Worm (Caenorhabditis elegans): ENCODE data around the gene sel-11.

The sel-11 gene

DNA sequence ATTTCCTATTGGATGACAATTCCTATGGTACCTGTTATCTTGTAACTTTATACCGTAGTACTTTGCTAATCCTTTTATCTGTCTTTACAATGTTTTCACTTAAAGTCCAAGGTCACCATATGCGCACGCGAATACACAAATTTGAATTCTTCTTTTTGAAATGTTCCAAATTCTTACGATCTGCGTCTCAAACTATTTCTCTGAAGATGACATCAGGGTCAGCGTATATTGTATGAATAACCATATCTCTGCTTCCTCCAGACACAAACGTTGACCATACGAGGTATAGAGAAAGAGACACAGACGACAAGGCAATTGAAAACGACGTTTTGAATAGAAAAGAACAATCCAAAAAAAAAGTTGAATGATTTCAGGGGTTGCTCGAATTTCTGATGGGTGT is 6.8 kb downstream of the sel-11 start (continued):
- TF ChIP-seq dve-1 (tag; optimal IDR thresholded peaks at IDR 0.05; ENCODE audit: insufficient read depth) (peak; percentile 57), dmd-8 (GFP tag; IDR thresholded peaks at IDR 0.05) (no peak), Y48G9A.11 (GFP tag; IDR thresholded peaks at IDR 0.05) (no peak), hmg-1.1 (GFP tag; IDR thresholded peaks at IDR 0.05) (no peak), gei-8 (GFP tag; optimal IDR thresholded peaks at IDR 0.05) (no peak), lsy-2 (tag; optimal IDR thresholded peaks at IDR 0.05) (peak in 1 of 2 experiments; percentile 17), php-3 (GFP tag; IDR thresholded peaks at IDR 0.05) (no peak), aly-2 (tag; optimal IDR thresholded peaks at IDR 0.05) (no peak)

DNA sequence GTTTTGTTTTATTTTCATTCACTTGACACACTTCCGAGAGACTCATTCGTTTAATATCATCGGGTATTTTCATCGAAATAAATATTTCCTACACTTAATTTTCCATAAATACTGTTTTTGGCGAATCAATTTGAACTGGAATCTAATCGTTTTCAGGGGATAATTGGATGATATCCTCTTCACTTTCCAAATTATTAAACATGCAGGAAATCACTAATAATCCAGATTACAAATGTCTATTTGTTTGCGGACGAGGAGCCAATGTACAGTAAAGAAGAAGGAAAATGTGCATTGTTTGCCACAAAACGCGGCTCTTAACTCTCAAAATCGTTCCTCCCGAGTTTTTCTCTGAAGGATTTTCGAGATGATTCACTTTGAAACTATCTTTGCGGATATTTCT is 9.4 kb downstream of the sel-11 start, which contains the start of gene F55A11.6:
F55A11.6 (plus strand) TSS at position 301 of the 400 bp plus-strand sequence.
- TF ChIP-seq unc-62 (GFP tag; optimal IDR thresholded peaks at IDR 0.05 in 1 of 2) (no peak), unc-62 (tag; optimal IDR thresholded peaks at IDR 0.05) (no peak), Y105C5A.15 (GFP tag; IDR thresholded peaks at IDR 0.05) (no peak)

DNA sequence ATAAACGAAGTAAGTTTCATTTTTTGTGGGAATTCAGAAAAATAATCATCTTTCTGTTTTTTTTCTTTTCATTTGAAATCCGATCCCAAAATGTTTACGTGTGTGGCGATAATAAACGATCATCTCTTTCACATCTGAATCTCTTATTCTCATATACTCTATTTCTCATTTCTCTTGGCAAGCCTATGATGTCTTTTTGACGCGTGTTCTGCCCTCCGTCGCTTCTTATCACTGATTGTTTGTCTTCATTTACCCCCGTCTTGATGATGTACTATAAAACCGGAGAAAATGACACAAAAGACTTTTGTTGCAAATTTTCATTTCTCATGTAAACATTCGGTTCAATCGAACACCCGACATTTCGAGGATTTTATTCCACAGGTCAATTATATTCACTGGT is 10.7 kb downstream of the sel-11 start:
- TF ChIP-seq hlh-11 (tag; optimal IDR thresholded peaks at IDR 0.05) (peak; percentile 66), cey-2 (tag; optimal IDR thresholded peaks at IDR 0.05; ENCODE audit: borderline replicate concordance, insufficient read depth) (no peak), pqm-1 (tag; optimal IDR thresholded peaks at IDR 0.05) (peak; percentile 72), gei-8 (GFP tag; optimal IDR thresholded peaks at IDR 0.05) (no peak), set-16 (GFP tag; IDR thresholded peaks at IDR 0.05) (no peak), madf-9 (GFP tag; conservative IDR thresholded peaks at IDR 0.05) (no peak), sdz-12 (GFP tag; optimal IDR thresholded peaks at IDR 0.05) (no peak), R02D3.7 (tag; optimal IDR thresholded peaks at IDR 0.05) (no peak), lsy-2 (tag; optimal IDR thresholded peaks at IDR 0.05) (peak in 1 of 2 experiments; percentile 30), daf-16 (GFP tag; optimal IDR thresholded peaks at IDR 0.05) (peak in 1 of 2 experiments; percentile 71), daf-16 (tag; optimal IDR thresholded peaks at IDR 0.05) (peak; percentile 77), mdl-1 (tag; optimal IDR thresholded peaks at IDR 0.05) (peak in 1 of 2 experiments; percentile 14), zag-1 (tag; optimal IDR thresholded peaks at IDR 0.05) (no peak), lir-3 (tag; optimal IDR thresholded peaks at IDR 0.05) (no peak), dmd-6 (GFP tag; IDR thresholded peaks at IDR 0.05) (peak; percentile 58), mes-2 (tag; optimal IDR thresholded peaks at IDR 0.05; ENCODE audit: poor library complexity, severe bottlenecking) (peak; percentile 33), Y48G9A.11 (GFP tag; IDR thresholded peaks at IDR 0.05) (no peak), mep-1 (tag; optimal IDR thresholded peaks at IDR 0.05) (peak; percentile 44), ztf-7 (tag; optimal IDR thresholded peaks at IDR 0.05) (no peak), mxl-3 (GFP tag; optimal IDR thresholded peaks at IDR 0.05) (peak; percentile 61), hlh-30 (tag; optimal IDR thresholded peaks at IDR 0.05; ENCODE audit: insufficient read depth) (peak; percentile 32), ceh-82 (tag; optimal IDR thresholded peaks at IDR 0.05) (no peak), tra-1 (GFP tag; IDR thresholded peaks at IDR 0.05) (0 out of 2 replicates have a peak, but pooled peaks have one; percentile 31), ceh-44 (GFP tag; IDR thresholded peaks at IDR 0.05) (no peak), nhr-28 (tag; optimal IDR thresholded peaks at IDR 0.05) (peak; percentile 71), snpc-4 (tag; optimal IDR thresholded peaks at IDR 0.05) (no peak), dve-1 (tag; optimal IDR thresholded peaks at IDR 0.05; ENCODE audit: insufficient read depth) (peak; percentile 75), hmg-1.1 (GFP tag; IDR thresholded peaks at IDR 0.05) (no peak), nhr-11 (tag; optimal IDR thresholded peaks at IDR 0.05) (peak; percentile 14), T20F7.1 (GFP tag; optimal IDR thresholded peaks at IDR 0.05) (no peak)

DNA sequence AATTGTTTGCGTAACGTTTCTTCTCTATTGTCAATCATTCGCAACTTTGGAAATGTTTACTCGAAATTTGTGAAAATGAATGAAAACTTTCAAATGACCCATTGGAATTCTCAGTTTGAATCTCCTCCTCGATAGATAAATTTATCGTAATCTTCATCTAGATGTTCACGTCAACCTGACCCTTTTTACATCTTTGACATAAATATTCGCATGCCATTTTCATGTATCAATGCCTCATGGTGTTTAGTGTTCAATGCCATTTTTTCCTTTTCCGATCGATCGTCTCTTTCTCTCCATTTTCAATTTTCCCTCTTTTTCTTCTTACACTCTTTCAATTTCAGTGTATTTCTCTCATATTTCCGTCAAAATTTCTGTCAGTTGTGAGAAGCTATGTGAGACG is 12.2 kb downstream of the sel-11 start:
- no peak for TF ChIP-seq zip-2 (tag; optimal IDR thresholded peaks at IDR 0.05)
- peak; percentile 6 for TF ChIP-seq hlh-30 (tag; optimal IDR thresholded peaks at IDR 0.05; ENCODE audit: insufficient read depth)
- TF ChIP-seq dmd-6 (GFP tag; IDR thresholded peaks at IDR 0.05) = no peak
- no peak for TF ChIP-seq skn-1 (tag; optimal IDR thresholded peaks at IDR 0.05)

Measured in whole organism, L4 larva.